Worm (Caenorhabditis elegans): ENCODE measurements around the gene str-38.
A peak's percentile ranks its signal among the peaks of the same experiment; 100 is the strongest.

The str-38 gene

DNA sequence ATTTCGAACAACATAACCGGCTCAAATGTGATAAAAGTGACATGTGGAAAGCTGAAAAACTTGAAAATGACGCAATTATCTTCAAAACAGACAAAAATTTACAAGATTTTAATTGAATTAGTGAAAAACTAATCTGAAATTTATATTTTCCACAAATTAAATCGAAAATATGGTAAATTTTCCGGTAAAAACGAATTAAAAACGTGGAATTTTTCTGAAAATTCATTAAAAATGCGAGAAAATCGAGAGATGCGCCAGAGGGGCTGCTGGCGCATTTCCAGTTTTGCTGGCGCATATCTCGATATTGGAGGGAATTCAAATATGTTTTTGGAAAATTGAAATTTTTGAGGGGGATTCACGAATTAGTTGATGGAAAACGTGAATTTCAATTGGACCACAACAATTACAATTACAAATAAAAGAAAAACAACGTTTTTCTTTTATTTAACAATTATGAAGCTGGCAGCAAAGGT lies 34.0 kb upstream of the str-38 start, which contains the start of the genes haf-3 and F57A10.2 (continued):
- TF ChIP-seq nhr-80 (tag; optimal IDR thresholded peaks at IDR 0.05) = peak; percentile 28
- peak; percentile 84 for TF ChIP-seq attf-6 (GFP tag; IDR thresholded peaks at IDR 0.05)
- TF ChIP-seq mcd-1 (GFP tag; IDR thresholded peaks at IDR 0.05) = peak; percentile 92
- TF ChIP-seq bed-1 (GFP tag; IDR thresholded peaks at IDR 0.05) = no peak
- TF ChIP-seq ztf-22 (GFP tag; optimal IDR thresholded peaks at IDR 0.05) = no peak
- TF ChIP-seq unc-62 (GFP tag; optimal IDR thresholded peaks at IDR 0.05) = no peak
- TF ChIP-seq aptf-2 (GFP tag; conservative IDR thresholded peaks at IDR 0.05) = no peak
- peak; percentile 90 for TF ChIP-seq efl-1 (GFP tag; optimal IDR thresholded peaks at IDR 0.05)
- TF ChIP-seq madf-10 (tag; optimal IDR thresholded peaks at IDR 0.05) = peak; percentile 38
- no peak for TF ChIP-seq nhr-120 (GFP tag; IDR thresholded peaks at IDR 0.05)
- TF ChIP-seq hlh-26 (GFP tag; conservative IDR thresholded peaks at IDR 0.05) = no peak
- no peak for TF ChIP-seq tbx-9 (tag; optimal IDR thresholded peaks at IDR 0.05; ENCODE audit: borderline replicate concordance)
- no peak for TF ChIP-seq Y53F4B.3 (GFP tag; IDR thresholded peaks at IDR 0.05)
- TF ChIP-seq mxl-1 (tag; optimal IDR thresholded peaks at IDR 0.05) = no peak
- TF ChIP-seq ztf-18 (tag; optimal IDR thresholded peaks at IDR 0.05) = peak; percentile 98
- no peak for TF ChIP-seq zim-3 (tag; optimal IDR thresholded peaks at IDR 0.05)
- TF ChIP-seq F52B5.7 (tag; optimal IDR thresholded peaks at IDR 0.05) = no peak
- no peak for TF ChIP-seq Y67H2A.10 (GFP tag; conservative IDR thresholded peaks at IDR 0.05)
- no peak for TF ChIP-seq ztf-28 (GFP tag; IDR thresholded peaks at IDR 0.05)
- TF ChIP-seq B0019.2 (GFP tag; conservative IDR thresholded peaks at IDR 0.05) = no peak
- no peak for TF ChIP-seq ccch-3 (GFP tag; optimal IDR thresholded peaks at IDR 0.05)
- peak; percentile 81 for TF ChIP-seq K11D2.4 (GFP tag; IDR thresholded peaks at IDR 0.05)
- TF ChIP-seq B0261.1 (tag; optimal IDR thresholded peaks at IDR 0.05) = peak; percentile 34
- no peak for TF ChIP-seq sdz-38 (tag; optimal IDR thresholded peaks at IDR 0.05)
- no peak for TF ChIP-seq nfya-1 (tag; optimal IDR thresholded peaks at IDR 0.05; ENCODE audit: borderline replicate concordance, insufficient read depth)
- no peak for TF ChIP-seq die-1 (tag; optimal IDR thresholded peaks at IDR 0.05)
- peak; percentile 86 for TF ChIP-seq F23B12.7 (tag; optimal IDR thresholded peaks at IDR 0.05; ENCODE audit: insufficient read depth)
- TF ChIP-seq zfh-2 (GFP tag; conservative IDR thresholded peaks at IDR 0.05) = no peak
- TF ChIP-seq lin-26 (GFP tag; IDR thresholded peaks at IDR 0.05) = no peak
- no peak for TF ChIP-seq cebp-1 (GFP tag; IDR thresholded peaks at IDR 0.05)
- TF ChIP-seq cebp-1 (tag; optimal IDR thresholded peaks at IDR 0.05) = peak; percentile 81
- no peak for TF ChIP-seq athp-1 (tag; optimal IDR thresholded peaks at IDR 0.05)
- no peak for TF ChIP-seq T26A5.8 (tag; optimal IDR thresholded peaks at IDR 0.05)
- TF ChIP-seq mes-4 (tag; optimal IDR thresholded peaks at IDR 0.05) = no peak
- no peak for TF ChIP-seq C17E4.6 (GFP tag; IDR thresholded peaks at IDR 0.05)
- TF ChIP-seq F39B2.1 (GFP tag; IDR thresholded peaks at IDR 0.05) = 0 out of 2 replicates have a peak, but pooled peaks have one; percentile 45
- peak; percentile 85 for TF ChIP-seq madf-6 (GFP tag; IDR thresholded peaks at IDR 0.05)
- peak; percentile 48 for TF ChIP-seq gei-17 (GFP tag; optimal IDR thresholded peaks at IDR 0.05)
- no peak for TF ChIP-seq fkh-3 (tag; optimal IDR thresholded peaks at IDR 0.05)

ce11 chrV:15758449-15758848 lies 26.3 kb upstream of the str-38 start, which contains the start of gene str-9:
TSS of gene str-9 (plus strand) at chrV:15758749.
- TF ChIP-seq egl-44 (GFP tag; IDR thresholded peaks at IDR 0.05) (no peak), F57A8.1 (GFP tag; optimal IDR thresholded peaks at IDR 0.05) (no peak), let-607 (tag; optimal IDR thresholded peaks at IDR 0.05) (no peak), lin-54 (GFP tag; optimal IDR thresholded peaks at IDR 0.05) (no peak), Y56A3A.18 (GFP tag; IDR thresholded peaks at IDR 0.05) (no peak), nhr-179 (tag; optimal IDR thresholded peaks at IDR 0.05) (no peak), hmg-20 (GFP tag; IDR thresholded peaks at IDR 0.05) (no peak), B0019.2 (GFP tag; conservative IDR thresholded peaks at IDR 0.05) (no peak), ceh-27 (GFP tag; optimal IDR thresholded peaks at IDR 0.05) (no peak), D2030.7 (GFP tag; IDR thresholded peaks at IDR 0.05) (no peak), ceh-79 (tag; optimal IDR thresholded peaks at IDR 0.05) (no peak), dpff-1 (tag; optimal IDR thresholded peaks at IDR 0.05) (no peak), lin-40 (tag; optimal IDR thresholded peaks at IDR 0.05) (no peak), ceh-58 (GFP tag; IDR thresholded peaks at IDR 0.05) (no peak)
